Worm (Caenorhabditis elegans) whole organism, midembryonic: Measurements from ENCODE around the gene K03H9.3.

ENCODE experiments used
- T22C8.4 ChIP-seq: fragments of 200-800 bp; sonication (Bioruptor generic); IDR thresholded peaks from 2 replicates; pipeline ENCODE4 v1.3.6; 2022; ENCODE audit warnings: missing genetic modification characterization, missing compliant biosample characterization
- flt-1 ChIP-seq: fragments of 200-800 bp; sonication (Bioruptor generic); IDR thresholded peaks from 2 replicates; pipeline ENCODE4 v1.3.6; 2022; ENCODE audit warnings: missing genetic modification characterization, missing compliant biosample characterization
- klf-2 ChIP-seq: fragments of 200-800 bp; sonication (Bioruptor generic); conservative IDR thresholded peaks from 2 replicates; pipeline ENCODE4 v1.3.6; 2022; ENCODE audit warnings: missing genetic modification reagents, missing genetic modification characterization, missing compliant biosample characterization
- med-1 ChIP-seq: sonication (generic microtip); optimal IDR thresholded peaks from 2 replicates; lab custom pipeline; 2017; ENCODE audit warnings: missing genetic modification characterization, mild to moderate bottlenecking, missing compliant biosample characterization, antibody characterized with exemption, missing genetic modification reagents; ENCODE audit not compliant: insufficient read depth
- ref-1 ChIP-seq: fragments of 200-800 bp; sonication (Bioruptor generic); conservative IDR thresholded peaks from 2 replicates; pipeline ENCODE4 v1.3.6; 2022; ENCODE audit warnings: missing genetic modification reagents, missing genetic modification characterization, missing compliant biosample characterization
- tab-1 ChIP-seq: fragments of 200-800 bp; sonication (Bioruptor generic); IDR thresholded peaks from 2 replicates; pipeline ENCODE4 v1.3.6; 2022; ENCODE audit warnings: missing genetic modification characterization, missing compliant biosample characterization
- ztf-23 ChIP-seq: fragments of 200-800 bp; sonication (Bioruptor generic); IDR thresholded peaks from 2 replicates; pipeline ENCODE4 v1.3.6; 2022; ENCODE audit warnings: missing genetic modification reagents, missing genetic modification characterization, missing compliant biosample characterization

DNA sequence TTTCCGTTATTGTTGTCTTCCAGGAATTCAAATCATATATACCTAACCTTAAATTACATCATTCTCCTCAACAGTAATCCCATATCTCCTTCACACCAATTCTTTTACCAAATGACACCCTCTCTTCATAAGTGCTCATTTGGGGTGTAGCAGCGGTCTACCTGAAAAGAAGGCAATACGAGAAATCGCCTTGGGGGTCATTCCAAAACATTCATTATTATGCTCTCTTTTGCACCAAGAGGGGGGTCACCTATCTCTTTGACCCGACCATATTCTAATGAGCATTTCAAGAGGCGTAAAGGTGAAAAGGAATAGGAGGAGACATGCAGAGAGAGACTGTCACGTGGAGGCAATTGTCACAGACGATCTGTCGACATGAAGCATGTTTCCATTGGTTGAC, 13.9 kb downstream of the K03H9.3 start:
- TF ChIP-seq klf-2 (GFP tag; lab: Robert Waterston, UW) (no peak), T22C8.4 (no peak), flt-1 (GFP tag; lab: Robert Waterston, UW) (no peak), ztf-23 (GFP tag; lab: Robert Waterston, UW) (no peak), ref-1 (GFP tag; lab: Robert Waterston, UW) (no peak), tab-1 (GFP tag; lab: Robert Waterston, UW) (no peak), med-1 (GFP tag; lab: Kevin White, UChicago) (no peak)
